Worm (Caenorhabditis elegans) whole organism, early embryonic: ENCODE results near the gene egl-3.

Experiments used
- F13C5.2 ChIP-seq: sonication (generic microtip); optimal IDR thresholded peaks from 2 replicates; lab custom pipeline; 2017; ENCODE audit warnings: mild to moderate bottlenecking, missing genetic modification characterization, inconsistent platforms, missing compliant biosample characterization
- ama-1 ChIP-seq: fragments of 150-350 bp; optimal IDR thresholded peaks from 2 replicates; lab custom pipeline; 2014
- ceh-13 ChIP-seq: fragments of 200-800 bp; sonication (Bioruptor generic); optimal IDR thresholded peaks from 2 replicates; lab custom pipeline; 2018; ENCODE audit warnings: mild to moderate bottlenecking, missing genetic modification characterization, missing compliant biosample characterization
- ceh-36 ChIP-seq: sonication (generic microtip); optimal IDR thresholded peaks from 2 replicates; lab custom pipeline; 2016; ENCODE audit warnings: missing genetic modification characterization, inconsistent platforms, missing compliant biosample characterization
- ets-7 ChIP-seq: sonication (generic microtip); optimal IDR thresholded peaks from 2 replicates; lab custom pipeline; 2016; ENCODE audit warnings: missing genotype, missing genetic modification characterization, missing compliant biosample characterization
- flt-1 ChIP-seq: fragments of 200-800 bp; sonication (Bioruptor generic); IDR thresholded peaks from 2 replicates; pipeline ENCODE4 v1.3.6; 2022; ENCODE audit warnings: missing genetic modification characterization, missing compliant biosample characterization
- hmbx-1 ChIP-seq: sonication (generic microtip); optimal IDR thresholded peaks from 2 replicates; lab custom pipeline; 2016; ENCODE audit warnings: mild to moderate bottlenecking, missing genetic modification characterization, missing compliant biosample characterization
- hmg-4 ChIP-seq: fragments of 200-800 bp; sonication (Bioruptor generic); optimal IDR thresholded peaks from 2 replicates; lab custom pipeline; 2018; ENCODE audit warnings: mild to moderate bottlenecking, missing genetic modification characterization, missing compliant biosample characterization
- hnd-1 ChIP-seq: sonication (generic microtip); optimal IDR thresholded peaks from 2 replicates; lab custom pipeline; 2016; ENCODE audit warnings: missing genetic modification characterization, missing compliant biosample characterization
- pes-1 ChIP-seq: fragments of 200-800 bp; sonication (Bioruptor generic); IDR thresholded peaks from 2 replicates; pipeline ENCODE4 v1.3.6; 2022; ENCODE audit warnings: missing genetic modification reagents, missing genetic modification characterization, missing compliant biosample characterization
- sea-1 ChIP-seq: fragments of 200-800 bp; sonication (Bioruptor generic); conservative IDR thresholded peaks from 2 replicates; pipeline ENCODE4 v1.3.6; 2022; ENCODE audit warnings: missing genetic modification characterization, missing compliant biosample characterization
- tbx-11 ChIP-seq: fragments of 200-800 bp; sonication (Bioruptor generic); IDR thresholded peaks from 2 replicates; pipeline ENCODE4 v1.3.6; 2022; ENCODE audit warnings: missing genetic modification characterization, missing compliant biosample characterization
- tra-4 ChIP-seq: sonication (generic microtip); optimal IDR thresholded peaks from 2 replicates; lab custom pipeline; 2017; ENCODE audit warnings: missing genetic modification characterization, missing compliant biosample characterization

DNA sequence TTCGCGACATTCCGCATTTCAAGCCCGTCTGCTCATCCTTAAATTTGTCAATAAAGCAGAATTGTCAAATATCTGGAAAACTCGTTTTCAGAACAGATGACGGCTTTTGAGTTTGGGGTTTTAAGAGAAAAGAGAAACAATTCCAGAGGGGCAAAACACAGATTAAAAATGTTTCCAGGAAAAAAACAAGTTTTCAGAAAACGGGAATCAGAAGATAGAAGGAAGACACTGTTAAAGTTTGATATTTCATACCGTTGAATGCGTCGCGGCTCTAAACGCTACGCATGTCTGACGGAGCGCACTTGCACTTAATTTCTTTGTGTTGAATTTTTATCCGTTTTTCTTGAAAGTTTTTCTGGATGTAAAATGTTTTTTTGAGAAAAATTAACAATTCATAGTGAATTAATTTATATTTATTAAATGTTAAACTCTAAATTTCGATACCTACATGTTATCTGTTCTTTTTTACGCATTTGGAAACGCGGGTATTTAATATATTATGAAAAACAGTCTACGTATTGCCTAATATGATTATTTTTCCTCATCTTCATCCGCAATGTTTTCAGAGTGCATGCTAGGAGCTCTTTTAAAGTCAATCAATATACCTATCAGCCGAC is 39.4 kb downstream of the egl-3 start, which contains the start of the genes C08B6.18, wdr-20 and C08B6.8:
- TF ChIP-seq sea-1 (GFP tag; lab: Robert Waterston, UW) = no peak
- no peak for TF ChIP-seq F13C5.2 (tag; lab: Kevin White, UChicago)
- TF ChIP-seq tbx-11 = no peak
- TF ChIP-seq pes-1 (GFP tag; lab: Robert Waterston, UW) = no peak
- no peak for TF ChIP-seq flt-1
- TF ChIP-seq hnd-1 (tag; lab: Kevin White, UChicago) = no peak
- no peak for TF ChIP-seq ama-1 (lab: Kevin White, UChicago)
- TF ChIP-seq ets-7 = no peak
- TF ChIP-seq ceh-13 (GFP tag; lab: Kevin White, UChicago) = no peak
- no peak for TF ChIP-seq ceh-36 (tag; lab: Kevin White, UChicago)
- no peak for TF ChIP-seq tra-4 (tag; lab: Kevin White, UChicago)
- TF ChIP-seq hmbx-1 (tag; lab: Kevin White, UChicago) = no peak
- TF ChIP-seq hmg-4 (GFP tag; lab: Kevin White, UChicago) = no peak
